Worm (Caenorhabditis elegans) whole organism, L4/young adult: ENCODE measurements around the gene grl-4.

Source experiments
- dao-5 ChIP-seq: sonication (generic microtip); optimal IDR thresholded peaks from 2 replicates; lab custom pipeline; 2016; ENCODE audit warnings: missing genotype, missing genetic modification characterization, moderate library complexity, missing compliant biosample characterization
- him-1 ChIP-seq: sonication (generic microtip); optimal IDR thresholded peaks from 2 replicates; lab custom pipeline; 2016; ENCODE audit warnings: missing genotype, missing genetic modification reagents, missing genetic modification characterization, missing compliant biosample characterization

DNA sequence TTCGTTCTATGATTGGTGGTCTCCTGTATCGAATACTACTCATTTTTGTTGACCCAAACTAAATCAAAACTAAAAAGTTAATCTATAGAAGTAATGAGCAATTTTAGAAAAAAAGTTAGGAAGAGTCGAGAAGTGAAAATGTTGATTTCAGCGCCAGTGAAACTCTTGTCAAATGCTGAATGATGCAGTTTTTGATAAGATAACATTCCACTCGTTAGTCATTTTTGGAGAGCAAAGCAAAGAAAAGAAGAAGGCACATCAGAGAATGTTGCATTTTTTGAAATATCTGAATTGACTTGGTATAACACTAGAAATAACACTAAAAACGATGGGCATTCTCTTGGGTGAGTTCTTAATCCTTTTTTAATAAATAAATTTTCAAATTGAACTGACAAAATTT, 18.4 kb upstream of the grl-4 start, which contains the start of gene sqst-2:
- TF ChIP-seq dao-5 (tag; lab: Kevin White, UChicago) (no peak), him-1 (tag; lab: Kevin White, UChicago) (no peak)
